Fruit fly (Drosophila melanogaster): ENCODE measurements around the gene hemo.

hemo gene

dm6 chr3R:18582236-18582635 is 17.3 kb upstream of the hemo start:
- TF ChIP-seq Mnt (GFP tag; optimal IDR thresholded peaks at IDR 0.05) (peak; percentile 19), bab1 (GFP tag; optimal IDR thresholded peaks at IDR 0.05) (no peak), CG7045 (GFP tag; optimal IDR thresholded peaks at IDR 0.05) (peak; percentile 22), tj (GFP tag; optimal IDR thresholded peaks at IDR 0.05) (no peak), toe (GFP tag; optimal IDR thresholded peaks at IDR 0.05) (peak; percentile 21), CG12768 (GFP tag; optimal IDR thresholded peaks at IDR 0.05) (peak; percentile 64), cic (GFP tag; optimal IDR thresholded peaks at IDR 0.05) (peak; percentile 81), CG14711 (tag; optimal IDR thresholded peaks at IDR 0.05) (peak; percentile 30), CG5204 (GFP tag; optimal IDR thresholded peaks at IDR 0.05) (peak; percentile 30), ovo (GFP tag; optimal IDR thresholded peaks at IDR 0.05) (peak; percentile 12), pad (GFP tag; optimal IDR thresholded peaks at IDR 0.05) (peak; percentile 1), CG11617 (GFP tag; optimal IDR thresholded peaks at IDR 0.05) (peak; percentile 34), CG1620 (GFP tag; optimal IDR thresholded peaks at IDR 0.05) (no peak), CG7101 (tag; optimal IDR thresholded peaks at IDR 0.05) (peak; percentile 66), Hr96 (GFP tag; optimal IDR thresholded peaks at IDR 0.05) (peak; percentile 23), Clk (GFP tag; optimal IDR thresholded peaks at IDR 0.05) (peak; percentile 37), cnc (optimal IDR thresholded peaks at IDR 0.05) (no peak), kay (GFP tag; ENCODE audit: borderline replicate concordance) (peak; percentile 74), CG33017 (tag; optimal IDR thresholded peaks at IDR 0.05) (peak; percentile 7), Crg-1 (GFP tag; optimal IDR thresholded peaks at IDR 0.05) (peak; percentile 33)

dm6 chr3R:18580979-18581378 is 16.0 kb upstream of the hemo start:
- TF ChIP-seq Mnt (GFP tag; optimal IDR thresholded peaks at IDR 0.05) (peak; percentile 36), cic (GFP tag; optimal IDR thresholded peaks at IDR 0.05) (peak; percentile 93), CG14711 (tag; optimal IDR thresholded peaks at IDR 0.05) (no peak), tj (GFP tag; optimal IDR thresholded peaks at IDR 0.05) (no peak), CG7101 (tag; optimal IDR thresholded peaks at IDR 0.05) (peak; percentile 21), cnc (optimal IDR thresholded peaks at IDR 0.05) (no peak), kay (GFP tag; ENCODE audit: borderline replicate concordance) (peak; percentile 54), bab1 (GFP tag; optimal IDR thresholded peaks at IDR 0.05) (no peak), ovo (GFP tag; optimal IDR thresholded peaks at IDR 0.05) (peak; percentile 23), CG11617 (GFP tag; optimal IDR thresholded peaks at IDR 0.05) (no peak), CG12768 (GFP tag; optimal IDR thresholded peaks at IDR 0.05) (peak; percentile 48), Crg-1 (GFP tag; optimal IDR thresholded peaks at IDR 0.05) (no peak), CG1620 (GFP tag; optimal IDR thresholded peaks at IDR 0.05) (no peak), Clk (GFP tag; optimal IDR thresholded peaks at IDR 0.05) (peak; percentile 16)

dm6 chr3R:18577739-18578417 is 12.9 kb upstream of the hemo start:
- TF ChIP-seq cic (GFP tag; optimal IDR thresholded peaks at IDR 0.05): no peak
- peak; percentile 63 for TF ChIP-seq CG12768 (GFP tag; optimal IDR thresholded peaks at IDR 0.05)
- peak; percentile 55 for TF ChIP-seq CG7045 (GFP tag; optimal IDR thresholded peaks at IDR 0.05)
- TF ChIP-seq tj (GFP tag; optimal IDR thresholded peaks at IDR 0.05): no peak
- TF ChIP-seq Clk (GFP tag; optimal IDR thresholded peaks at IDR 0.05): no peak
- TF ChIP-seq Hr96 (GFP tag; optimal IDR thresholded peaks at IDR 0.05): no peak
- peak; percentile 48 for TF ChIP-seq bab1 (GFP tag; optimal IDR thresholded peaks at IDR 0.05)
- TF ChIP-seq ovo (GFP tag; optimal IDR thresholded peaks at IDR 0.05): no peak
- no peak for TF ChIP-seq Mnt (GFP tag; optimal IDR thresholded peaks at IDR 0.05)
- no peak for TF ChIP-seq cnc (optimal IDR thresholded peaks at IDR 0.05)
- TF ChIP-seq CG14711 (tag; optimal IDR thresholded peaks at IDR 0.05): peak; percentile 3
- peak; percentile 34 for TF ChIP-seq CG5204 (GFP tag; optimal IDR thresholded peaks at IDR 0.05)
- peak; percentile 61 for TF ChIP-seq CG7101 (tag; optimal IDR thresholded peaks at IDR 0.05)
- TF ChIP-seq kay (GFP tag; ENCODE audit: borderline replicate concordance): no peak
- TF ChIP-seq Crg-1 (GFP tag; optimal IDR thresholded peaks at IDR 0.05): no peak
- TF ChIP-seq toe (GFP tag; optimal IDR thresholded peaks at IDR 0.05): no peak
- TF ChIP-seq pad (GFP tag; optimal IDR thresholded peaks at IDR 0.05): no peak
- TF ChIP-seq CG11617 (GFP tag; optimal IDR thresholded peaks at IDR 0.05): peak; percentile 38
- TF ChIP-seq CG33017 (tag; optimal IDR thresholded peaks at IDR 0.05): peak; percentile 26
- TF ChIP-seq CG1620 (GFP tag; optimal IDR thresholded peaks at IDR 0.05): no peak

- peak; percentile 98 for TF ChIP-seq kay (GFP tag; ENCODE audit: borderline replicate concordance)
- peak; percentile 81 for TF ChIP-seq Hr96 (GFP tag; optimal IDR thresholded peaks at IDR 0.05)
- TF ChIP-seq cnc (optimal IDR thresholded peaks at IDR 0.05): no peak
- peak; percentile 96 for TF ChIP-seq CG7045 (GFP tag; optimal IDR thresholded peaks at IDR 0.05)
- peak; percentile 93 for TF ChIP-seq CG5204 (GFP tag; optimal IDR thresholded peaks at IDR 0.05)
- TF ChIP-seq toe (GFP tag; optimal IDR thresholded peaks at IDR 0.05): peak; percentile 68
- TF ChIP-seq CG11617 (GFP tag; optimal IDR thresholded peaks at IDR 0.05): peak; percentile 96
- TF ChIP-seq cic (GFP tag; optimal IDR thresholded peaks at IDR 0.05): peak; percentile 28
- peak; percentile 77 for TF ChIP-seq ovo (GFP tag; optimal IDR thresholded peaks at IDR 0.05)
- TF ChIP-seq Crg-1 (GFP tag; optimal IDR thresholded peaks at IDR 0.05): peak; percentile 83
- peak; percentile 68 for TF ChIP-seq pad (GFP tag; optimal IDR thresholded peaks at IDR 0.05)
- peak; percentile 74 for TF ChIP-seq Mnt (GFP tag; optimal IDR thresholded peaks at IDR 0.05)
- TF ChIP-seq CG14711 (tag; optimal IDR thresholded peaks at IDR 0.05): peak; percentile 84
- TF ChIP-seq CG33017 (tag; optimal IDR thresholded peaks at IDR 0.05): peak; percentile 93
- peak; percentile 88 for TF ChIP-seq CG12768 (GFP tag; optimal IDR thresholded peaks at IDR 0.05)
- peak; percentile 77 for TF ChIP-seq CG1620 (GFP tag; optimal IDR thresholded peaks at IDR 0.05)
- peak; percentile 77 for TF ChIP-seq tj (GFP tag; optimal IDR thresholded peaks at IDR 0.05)
- TF ChIP-seq bab1 (GFP tag; optimal IDR thresholded peaks at IDR 0.05): peak; percentile 95
- peak; percentile 91 for TF ChIP-seq CG7101 (tag; optimal IDR thresholded peaks at IDR 0.05)
- peak; percentile 57 for TF ChIP-seq Clk (GFP tag; optimal IDR thresholded peaks at IDR 0.05)
Observed at dm6 chr3R:18573699-18574259, 8.8 kb upstream of the hemo start.

dm6 chr3R:18572845-18573490 is 8.0 kb upstream of the hemo start, which contains the start of the genes CG7694 and fray:
CG7694 (plus strand) TSS chr3R:18573091.
fray (plus strand) TSS chr3R:18573091.
- TF ChIP-seq CG14711 (tag; optimal IDR thresholded peaks at IDR 0.05): no peak
- TF ChIP-seq CG5204 (GFP tag; optimal IDR thresholded peaks at IDR 0.05): no peak
- TF ChIP-seq kay (GFP tag; ENCODE audit: borderline replicate concordance): no peak
- TF ChIP-seq ovo (GFP tag; optimal IDR thresholded peaks at IDR 0.05): no peak
- no peak for TF ChIP-seq CG7045 (GFP tag; optimal IDR thresholded peaks at IDR 0.05)
- TF ChIP-seq cnc (optimal IDR thresholded peaks at IDR 0.05): peak; percentile 67 to 91
- TF ChIP-seq Mnt (GFP tag; optimal IDR thresholded peaks at IDR 0.05): peak; percentile 3
- no peak for TF ChIP-seq CG7101 (tag; optimal IDR thresholded peaks at IDR 0.05)
- no peak for TF ChIP-seq cic (GFP tag; optimal IDR thresholded peaks at IDR 0.05)
- TF ChIP-seq pad (GFP tag; optimal IDR thresholded peaks at IDR 0.05): no peak
- no peak for TF ChIP-seq CG11617 (GFP tag; optimal IDR thresholded peaks at IDR 0.05)
- no peak for TF ChIP-seq CG1620 (GFP tag; optimal IDR thresholded peaks at IDR 0.05)
- peak; percentile 37 for TF ChIP-seq bab1 (GFP tag; optimal IDR thresholded peaks at IDR 0.05)
- TF ChIP-seq tj (GFP tag; optimal IDR thresholded peaks at IDR 0.05): no peak
- TF ChIP-seq CG12768 (GFP tag; optimal IDR thresholded peaks at IDR 0.05): no peak
- peak; percentile 5 for TF ChIP-seq CG33017 (tag; optimal IDR thresholded peaks at IDR 0.05)
- TF ChIP-seq toe (GFP tag; optimal IDR thresholded peaks at IDR 0.05): no peak
- no peak for TF ChIP-seq Crg-1 (GFP tag; optimal IDR thresholded peaks at IDR 0.05)
- no peak for TF ChIP-seq Clk (GFP tag; optimal IDR thresholded peaks at IDR 0.05)
- TF ChIP-seq Hr96 (GFP tag; optimal IDR thresholded peaks at IDR 0.05): no peak

Measured in whole organism, adult.